Worm (Caenorhabditis elegans) whole organism, L4 larva: ENCODE results near the gene Y44A6C.1.

ENCODE experiments used
- F26F4.8 ChIP-seq: fragments of 200-800 bp; sonication (Bioruptor generic); conservative IDR thresholded peaks from 2 replicates; pipeline ENCODE4 v1.3.6; 2022; ENCODE audit warnings: missing genetic modification characterization, missing compliant biosample characterization
- F49E8.2 ChIP-seq: sonication (generic microtip); optimal IDR thresholded peaks from 2 replicates; lab custom pipeline; 2016; ENCODE audit warnings: missing compliant biosample characterization, mild to moderate bottlenecking, missing genetic modification characterization, borderline replicate concordance
- aha-1 ChIP-seq: fragments of 150-350 bp; peaks from one replicate; lab custom pipeline; 2014; ENCODE audit warnings: missing biosample characterization, missing genetic modification characterization
- arid-1 ChIP-seq: fragments of 200-800 bp; sonication (Bioruptor generic); conservative IDR thresholded peaks from 2 replicates; pipeline ENCODE4 v1.3.6; 2022; ENCODE audit warnings: missing genetic modification reagents, missing genetic modification characterization, missing compliant biosample characterization
- ceh-44 ChIP-seq: fragments of 200-800 bp; sonication (Bioruptor generic); IDR thresholded peaks from 2 replicates; pipeline ENCODE4 v1.3.6; 2022; ENCODE audit warnings: missing genetic modification reagents, missing genetic modification characterization, missing compliant biosample characterization
- ceh-62 ChIP-seq: sonication (generic microtip); optimal IDR thresholded peaks from 2 replicates; lab custom pipeline; 2017; ENCODE audit warnings: missing biosample characterization, missing genetic modification characterization
- ces-1 ChIP-seq: fragments of 150-350 bp; sonication (generic microtip); optimal IDR thresholded peaks from 4 replicates; lab custom pipeline; 2014; ENCODE audit warnings: missing biosample characterization, missing genetic modification reagents, missing genetic modification characterization
- daf-16 ChIP-seq, 3 experiments: sonication (generic microtip); optimal IDR thresholded peaks; 2 replicates each; lab custom pipeline; 2016 to 2017; ENCODE audit warnings: missing genetic modification characterization in 3 of 3, missing genetic modification reagents in 3 of 3, mild to moderate bottlenecking in 2 of 3, missing compliant biosample characterization in 2 of 3, missing biosample characterization in 1 of 3, moderate library complexity in 1 of 3
- daf-8 ChIP-seq: fragments of 200-800 bp; sonication (Bioruptor generic); IDR thresholded peaks from 2 replicates; pipeline ENCODE4 v1.3.6; 2022; ENCODE audit warnings: missing genetic modification characterization, missing compliant biosample characterization
- dmd-6 ChIP-seq: fragments of 200-800 bp; sonication (Bioruptor generic); IDR thresholded peaks from 2 replicates; pipeline ENCODE4 v1.3.6; 2022; ENCODE audit warnings: missing genetic modification reagents, missing genetic modification characterization, missing compliant biosample characterization
- egl-27 ChIP-seq: sonication (generic microtip); optimal IDR thresholded peaks from 3 replicates; lab custom pipeline; 2017; ENCODE audit warnings: missing biosample characterization, missing genetic modification reagents, missing genetic modification characterization
- hlh-11 ChIP-seq: fragments of 200-800 bp; sonication (Bioruptor generic); optimal IDR thresholded peaks from 2 replicates; lab custom pipeline; 2018; ENCODE audit warnings: mild to moderate bottlenecking, missing genetic modification characterization, missing compliant biosample characterization
- hmg-1.1 ChIP-seq: fragments of 200-800 bp; sonication (Bioruptor generic); IDR thresholded peaks from 2 replicates; pipeline ENCODE4 v1.3.6; 2022; ENCODE audit warnings: missing genetic modification reagents, missing genetic modification characterization, missing compliant biosample characterization
- lim-7 ChIP-seq: fragments of 200-800 bp; sonication (Bioruptor generic); IDR thresholded peaks from 2 replicates; pipeline ENCODE4 v1.3.6; 2022; ENCODE audit warnings: missing genetic modification characterization, missing compliant biosample characterization
- lin-1 ChIP-seq: fragments of 200-800 bp; sonication (Bioruptor generic); IDR thresholded peaks from 2 replicates; pipeline ENCODE4 v1.3.6; 2022; ENCODE audit warnings: missing genetic modification reagents, missing genetic modification characterization, missing compliant biosample characterization
- lin-39 ChIP-seq: fragments of 150-350 bp; optimal IDR thresholded peaks from 2 replicates; lab custom pipeline; 2014; ENCODE audit warnings: missing biosample characterization, missing genetic modification reagents, missing genetic modification characterization
- lir-3 ChIP-seq: sonication (generic microtip); optimal IDR thresholded peaks from 2 replicates; lab custom pipeline; 2016; ENCODE audit warnings: mild to moderate bottlenecking, missing genetic modification characterization, missing compliant biosample characterization
- madf-9 ChIP-seq: fragments of 200-800 bp; sonication (Bioruptor generic); conservative IDR thresholded peaks from 2 replicates; pipeline ENCODE4 v1.3.6; 2022; ENCODE audit warnings: missing genetic modification reagents, missing genetic modification characterization, missing compliant biosample characterization
- mep-1 ChIP-seq: fragments of 150-350 bp; sonication (generic microtip); optimal IDR thresholded peaks from 3 replicates; lab custom pipeline; 2014; ENCODE audit warnings: missing biosample characterization, missing genetic modification characterization
- mes-2 ChIP-seq: sonication (generic microtip); optimal IDR thresholded peaks from 2 replicates; lab custom pipeline; 2016; ENCODE audit warnings: missing genotype, mild to moderate bottlenecking, missing genetic modification characterization, missing compliant biosample characterization; ENCODE audit not compliant: poor library complexity, severe bottlenecking
- mxl-2 ChIP-seq: fragments of 200-800 bp; sonication (Bioruptor generic); conservative IDR thresholded peaks from 2 replicates; pipeline ENCODE4 v1.3.6; 2022; ENCODE audit warnings: missing genetic modification reagents, missing genetic modification characterization, missing compliant biosample characterization
- nhr-11 ChIP-seq: fragments of 150-350 bp; optimal IDR thresholded peaks from 2 replicates; lab custom pipeline; 2014; ENCODE audit warnings: missing biosample characterization, missing genetic modification characterization
- nhr-111 ChIP-seq: fragments of 200-800 bp; sonication (Bioruptor generic); optimal IDR thresholded peaks from 2 replicates; lab custom pipeline; 2018; ENCODE audit warnings: mild to moderate bottlenecking, missing genetic modification characterization, missing compliant biosample characterization
- nhr-48 ChIP-seq: sonication (generic microtip); optimal IDR thresholded peaks from 2 replicates; lab custom pipeline; 2016; ENCODE audit warnings: mild to moderate bottlenecking, missing genetic modification characterization, missing compliant biosample characterization
- php-3 ChIP-seq: fragments of 200-800 bp; sonication (Bioruptor generic); IDR thresholded peaks from 2 replicates; pipeline ENCODE4 v1.3.6; 2022; ENCODE audit warnings: missing genetic modification reagents, missing genetic modification characterization, missing compliant biosample characterization
- sdz-12 ChIP-seq: fragments of 200-800 bp; sonication (Bioruptor generic); optimal IDR thresholded peaks from 2 replicates; lab custom pipeline; 2018; ENCODE audit warnings: mild to moderate bottlenecking, missing genetic modification characterization, missing compliant biosample characterization
- set-16 ChIP-seq: fragments of 200-800 bp; sonication (Bioruptor generic); IDR thresholded peaks from 2 replicates; pipeline ENCODE4 v1.3.6; 2022; ENCODE audit warnings: missing genetic modification reagents, missing genetic modification characterization, missing compliant biosample characterization
- snpc-4 ChIP-seq: fragments of 150-350 bp; optimal IDR thresholded peaks from 2 replicates; lab custom pipeline; 2014; ENCODE audit warnings: missing biosample characterization, missing genetic modification characterization
- tra-1 ChIP-seq: fragments of 200-800 bp; sonication (Bioruptor generic); IDR thresholded peaks from 2 replicates; pipeline ENCODE4 v1.3.6; 2022; ENCODE audit warnings: missing genetic modification reagents, missing genetic modification characterization, missing compliant biosample characterization
- unc-62 ChIP-seq, 3 experiments: fragments of 150-350 bp in 1 of 3; sonication (generic microtip); optimal IDR thresholded peaks in 2 of 3; peaks in 1 of 3; 1 replicate in 1 of 3; 2 replicates in 2 of 3; lab custom pipeline; 2014 to 2017; ENCODE audit warnings: missing biosample characterization in 3 of 3, missing genetic modification characterization in 3 of 3, missing genetic modification reagents in 3 of 3, missing genotype in 1 of 3

Gene Y44A6C.1

ce11 chrV:20713620-20714019 is at the start of gene Y44A6C.1:
Y44A6C.1 (plus strand) TSS chrV:20713920.
- TF ChIP-seq daf-16 (GFP tag; optimal IDR thresholded peaks at IDR 0.05; lab: Kevin White, UChicago) (no peak), daf-16 (tag; optimal IDR thresholded peaks at IDR 0.05; lab: Kevin White, UChicago) (peak; percentile 15), tra-1 (GFP tag; lab: Robert Waterston, UW) (no peak)
- TF ChIP-seq, all 104 proteins: peak for 1

- TF ChIP-seq aha-1 (peak; percentile 40), lin-1 (GFP tag; lab: Robert Waterston, UW) (no peak), nhr-11 (tag; lab: Kevin White, UChicago) (no peak), hlh-11 (tag; lab: Kevin White, UChicago) (peak; percentile 5)
These were observed 48.8 kb upstream of the Y44A6C.1 start for ce11 chrV:20664930-20665329.

- TF ChIP-seq php-3 (no peak), aha-1 (peak; percentile 33), ceh-62 (no peak), unc-62 (GFP tag; optimal IDR thresholded peaks at IDR 0.05 in 1 of 2; lab: Kevin White, UChicago) (no peak), unc-62 (tag; optimal IDR thresholded peaks at IDR 0.05; lab: Kevin White, UChicago) (no peak), nhr-111 (GFP tag; lab: Kevin White, UChicago) (no peak), lir-3 (no peak)
These were observed 46.8 kb upstream of the Y44A6C.1 start, which contains the start of gene mlt-11 for ce11 chrV:20666905-20667304. mlt-11 (plus strand) TSS chrV:20667205.

ce11 chrV:20670625-20671024 is 43.1 kb upstream of the Y44A6C.1 start:
- TF ChIP-seq aha-1 (no peak), mes-2 (tag; lab: Kevin White, UChicago) (no peak), set-16 (peak; percentile 29; the same call in 1 of the 2 replicates), sdz-12 (GFP tag; lab: Kevin White, UChicago) (no peak), lin-39 (tag; lab: Kevin White, UChicago) (no peak), daf-8 (GFP tag; lab: Robert Waterston, UW) (no peak), lim-7 (GFP tag; lab: Robert Waterston, UW) (peak; percentile 36; the same call in 1 of the 2 replicates), nhr-48 (tag; lab: Kevin White, UChicago) (no peak), snpc-4 (tag; lab: Kevin White, UChicago) (no peak), ceh-44 (GFP tag; lab: Robert Waterston, UW) (no peak), madf-9 (GFP tag; lab: Robert Waterston, UW) (0 out of 2 replicates have a peak, but pooled peaks have one; percentile 9), nhr-111 (GFP tag; lab: Kevin White, UChicago) (no peak)

ce11 chrV:20680189-20680588 is 33.5 kb upstream of the Y44A6C.1 start:
- TF ChIP-seq hmg-1.1 (GFP tag; lab: Robert Waterston, UW), result no peak
- TF ChIP-seq unc-62 (GFP tag; optimal IDR thresholded peaks at IDR 0.05 in 1 of 2; lab: Kevin White, UChicago), result peak in 1 of 2 experiments; percentile 92
- TF ChIP-seq unc-62 (tag; optimal IDR thresholded peaks at IDR 0.05; lab: Kevin White, UChicago), result no peak
- TF ChIP-seq, all 104 proteins: peak for 1

- TF ChIP-seq dmd-6 (GFP tag; lab: Robert Waterston, UW), result no peak
- no peak for TF ChIP-seq mxl-2 (GFP tag; lab: Robert Waterston, UW)
- TF ChIP-seq arid-1, result no peak
- no peak for TF ChIP-seq egl-27 (tag; lab: Kevin White, UChicago)
- TF ChIP-seq F26F4.8 (GFP tag; lab: Robert Waterston, UW), result no peak
- no peak for TF ChIP-seq ces-1 (GFP tag; lab: Kevin White, UChicago)
- TF ChIP-seq snpc-4 (tag; lab: Kevin White, UChicago), result no peak
- no peak for TF ChIP-seq set-16
- peak in 1 of 2 experiments; percentile 10 for TF ChIP-seq unc-62 (GFP tag; optimal IDR thresholded peaks at IDR 0.05 in 1 of 2; lab: Kevin White, UChicago)
- TF ChIP-seq unc-62 (tag; optimal IDR thresholded peaks at IDR 0.05; lab: Kevin White, UChicago), result no peak
- no peak for TF ChIP-seq mep-1 (tag; lab: Kevin White, UChicago)
- no peak for TF ChIP-seq F49E8.2
- peak; percentile 36 for TF ChIP-seq aha-1
These were observed 32.6 kb upstream of the Y44A6C.1 start, which contains the start of gene srsx-35 for ce11 chrV:20681120-20681519. srsx-35 (plus strand) TSS chrV:20681420.
